Worm (Caenorhabditis elegans): ENCODE measurements around the gene F14F7.7.
A peak's percentile ranks its signal among the peaks of the same experiment; 100 is the strongest.

DNA sequence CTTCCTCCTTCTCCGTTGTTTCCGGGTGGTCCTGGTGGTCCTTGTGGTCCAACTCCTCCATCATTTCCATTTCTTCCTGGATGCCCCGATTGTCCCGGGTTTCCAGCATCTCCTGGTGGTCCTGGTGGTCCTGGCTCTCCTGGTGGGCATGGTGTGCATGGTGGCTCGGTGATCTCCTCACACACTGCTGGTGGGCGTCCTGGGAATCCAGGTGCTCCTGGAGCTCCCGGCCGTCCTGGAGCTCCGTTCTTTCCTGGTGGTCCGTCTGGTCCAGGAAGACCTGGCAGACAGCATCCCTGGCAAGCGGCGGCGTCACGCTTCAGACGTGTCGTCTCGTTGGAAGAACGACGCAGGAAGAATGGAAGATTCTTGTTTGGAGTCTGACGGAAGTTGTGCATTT, 37.6 kb upstream of the F14F7.7 start:
- no peak for TF ChIP-seq mef-2 (tag; optimal IDR thresholded peaks at IDR 0.05)
- TF ChIP-seq jun-1 (tag; optimal IDR thresholded peaks at IDR 0.05): no peak
- TF ChIP-seq elt-2 (tag; optimal IDR thresholded peaks at IDR 0.05): no peak
- no peak for TF ChIP-seq skn-1 (tag; optimal IDR thresholded peaks at IDR 0.05)
- TF ChIP-seq pqm-1 (tag; optimal IDR thresholded peaks at IDR 0.05): no peak
- TF ChIP-seq unc-30 (tag; optimal IDR thresholded peaks at IDR 0.05): no peak
- TF ChIP-seq sup-37 (GFP tag; optimal IDR thresholded peaks at IDR 0.05): no peak
- no peak for TF ChIP-seq nhr-237 (tag; optimal IDR thresholded peaks at IDR 0.05)
- TF ChIP-seq efl-1 (optimal IDR thresholded peaks at IDR 0.05): no peak
- TF ChIP-seq efl-1 (GFP tag; optimal IDR thresholded peaks at IDR 0.05 in 1 of 2): peak in 1 of 2 experiments; percentile 58
- no peak for TF ChIP-seq nhr-90 (tag; optimal IDR thresholded peaks at IDR 0.05; ENCODE audit: poor library complexity)
- no peak for TF ChIP-seq nhr-76 (tag; optimal IDR thresholded peaks at IDR 0.05)

Measured in whole organism, L1 larva.